Worm (Caenorhabditis elegans): Measurements from ENCODE around the gene nlt-1.

- peak; percentile 84 for TF ChIP-seq blmp-1 (tag; optimal IDR thresholded peaks at IDR 0.05)
- TF ChIP-seq ceh-88 (GFP tag; IDR thresholded peaks at IDR 0.05) = no peak
- TF ChIP-seq ces-1 (GFP tag; optimal IDR thresholded peaks at IDR 0.05) = no peak
- TF ChIP-seq lsy-2 (tag; optimal IDR thresholded peaks at IDR 0.05) = no peak
- TF ChIP-seq jun-1 (tag; optimal IDR thresholded peaks at IDR 0.05) = no peak
- no peak for TF ChIP-seq snpc-4 (tag; optimal IDR thresholded peaks at IDR 0.05)
- TF ChIP-seq nhr-76 (tag; optimal IDR thresholded peaks at IDR 0.05) = no peak
- no peak for TF ChIP-seq ztf-11 (tag; optimal IDR thresholded peaks at IDR 0.05)
- TF ChIP-seq tlp-1 (tag; optimal IDR thresholded peaks at IDR 0.05) = no peak
- TF ChIP-seq lin-15B (tag; optimal IDR thresholded peaks at IDR 0.05) = no peak
- TF ChIP-seq elt-2 (tag; optimal IDR thresholded peaks at IDR 0.05) = no peak
- TF ChIP-seq unc-62 (GFP tag; optimal IDR thresholded peaks at IDR 0.05) = no peak
Observed at ce11 chrII:10010914-10011313, 10.0 kb upstream of the nlt-1 start.

Data from whole organism, L1 larva.